Worm (Caenorhabditis elegans): ENCODE results near the gene nspe-1.

ce11 chrII:12606900-12607299, 13.8 kb downstream of the nspe-1 start, which contains the start of gene Y38E10A.8:
- no peak for TF ChIP-seq T22C8.4 (GFP tag; IDR thresholded peaks at IDR 0.05)
- no peak for TF ChIP-seq tab-1 (GFP tag; IDR thresholded peaks at IDR 0.05)
- no peak for TF ChIP-seq ztf-23 (GFP tag; IDR thresholded peaks at IDR 0.05)
- no peak for TF ChIP-seq cog-1 (tag; optimal IDR thresholded peaks at IDR 0.05)
- no peak for TF ChIP-seq med-1 (GFP tag; optimal IDR thresholded peaks at IDR 0.05; ENCODE audit: insufficient read depth)
